Fruit fly (Drosophila melanogaster) whole organism, larva: Measurements from ENCODE around the gene Hpd.

Source experiments
- noc ChIP-seq: fragments of 200-800 bp; sonication (Bioruptor generic); optimal IDR thresholded peaks from 3 replicates; lab custom pipeline; 2019; ENCODE audit warnings: missing biosample characterization, mild to moderate bottlenecking, missing genetic modification characterization, moderate library complexity

The Hpd gene

dm6 chr3L:20452813-20453682, 13.4 kb upstream of the Hpd start, which contains the start of gene CG5199:
Gene CG5199 (minus strand): TSS chr3L:20452864.
- TF ChIP-seq noc: peak; percentile 64

dm6 chr3L:20448773-20449172, 9.1 kb upstream of the Hpd start:
- TF ChIP-seq noc: no peak

dm6 chr3L:20447957-20448356, 8.3 kb upstream of the Hpd start:
- peak; percentile 25 for TF ChIP-seq noc

dm6 chr3L:20447337-20447736, 7.7 kb upstream of the Hpd start:
- TF ChIP-seq noc: no peak

- TF ChIP-seq noc: no peak
These were observed 6.4 kb upstream of the Hpd start for dm6 chr3L:20446030-20446429.

- peak; percentile 83 for TF ChIP-seq noc
These were observed 5.3 kb upstream of the Hpd start for dm6 chr3L:20444815-20445519.

- no peak for TF ChIP-seq noc
These were observed 3.1 kb upstream of the Hpd start for dm6 chr3L:20442674-20443313.

dm6 chr3L:20441632-20442469, 2.2 kb upstream of the Hpd start, which contains the start of gene CG5910:
Gene CG5910 (plus strand): TSS chr3L:20442419.
- peak; percentile 51 for TF ChIP-seq noc

- TF ChIP-seq noc: no peak
These were observed 1.3 kb upstream of the Hpd start for dm6 chr3L:20440902-20441429.

dm6 chr3L:20436069-20436468, 3.6 kb downstream of the Hpd start, which contains the start of the genes mRpL15 and CtIP:
Gene mRpL15 (minus strand): TSS chr3L:20436209.
Gene CtIP (plus strand): TSS chr3L:20436250.
- TF ChIP-seq noc: no peak

dm6 chr3L:20432297-20432696, 7.4 kb downstream of the Hpd start, which contains the start of the genes Las and Psn:
Gene Las (minus strand): TSS chr3L:20432361.
Gene Psn (plus strand): TSS chr3L:20432468.
- no peak for TF ChIP-seq noc

dm6 chr3L:20431619-20432018, 8.1 kb downstream of the Hpd start:
- TF ChIP-seq noc: no peak

- TF ChIP-seq noc: no peak
These were observed 9.5 kb downstream of the Hpd start, which contains the start of gene CG5262 for dm6 chr3L:20430182-20430581. Gene CG5262 (minus strand): TSS chr3L:20430475.

- no peak for TF ChIP-seq noc
These were observed 12.2 kb downstream of the Hpd start, which contains the start of gene CG5274 for dm6 chr3L:20427449-20427848. Gene CG5274 (minus strand): TSS chr3L:20427666.

dm6 chr3L:20425888-20426287, 13.8 kb downstream of the Hpd start, which contains the start of gene CG5282:
Gene CG5282 (minus strand): TSS chr3L:20426071.
- TF ChIP-seq noc: no peak
